Fruit fly (Drosophila melanogaster) whole organism, embryonic: Measurements from ENCODE around the gene CG43318.

Source experiments
- Aef1 ChIP-seq: fragments of 200-800 bp; sonication (Bioruptor generic); IDR thresholded peaks from 3 replicates; pipeline ENCODE4 v1.3.6; 2022; ENCODE audit warnings: missing biosample characterization, missing genetic modification characterization
- CG10366 ChIP-seq: fragments of 200-800 bp; sonication (Bioruptor generic); IDR thresholded peaks from 2 replicates; pipeline ENCODE4 v1.3.6; 2022; ENCODE audit warnings: missing biosample characterization, missing genetic modification characterization
- CG11695 ChIP-seq: fragments of 200-800 bp; sonication (Bioruptor generic); IDR thresholded peaks from 3 replicates; pipeline ENCODE4 v1.3.6; 2022; ENCODE audit warnings: missing biosample characterization, missing genetic modification characterization
- CG13296 ChIP-seq: fragments of 200-800 bp; sonication (Bioruptor generic); optimal IDR thresholded peaks from 3 replicates; lab custom pipeline; 2018; ENCODE audit warnings: missing biosample characterization, mild to moderate bottlenecking, missing genetic modification characterization
- CG14965 ChIP-seq: fragments of 200-800 bp; sonication (Bioruptor generic); optimal IDR thresholded peaks from 2 replicates; lab custom pipeline; 2016; ENCODE audit warnings: missing biosample characterization, missing genetic modification characterization, borderline replicate concordance
- CG15479 ChIP-seq: fragments of 200-800 bp; sonication (Bioruptor generic); optimal IDR thresholded peaks from 3 replicates; lab custom pipeline; 2019; ENCODE audit warnings: missing biosample characterization, mild to moderate bottlenecking, missing genetic modification characterization, moderate library complexity
- CG1603 ChIP-seq: fragments of 200-800 bp; sonication (Bioruptor generic); optimal IDR thresholded peaks from 2 replicates; lab custom pipeline; 2019; ENCODE audit warnings: missing biosample characterization, mild to moderate bottlenecking, missing genetic modification characterization, moderate library complexity
- CG1647 ChIP-seq: fragments of 200-800 bp; sonication (Bioruptor generic); optimal IDR thresholded peaks from 3 replicates; lab custom pipeline; 2016; ENCODE audit warnings: missing biosample characterization, missing genetic modification characterization
- CG1832 ChIP-seq: fragments of 200-800 bp; sonication (Bioruptor generic); optimal IDR thresholded peaks from 2 replicates; lab custom pipeline; 2017; ENCODE audit warnings: missing biosample characterization, mild to moderate bottlenecking, missing genetic modification characterization, inconsistent platforms
- CG18476 ChIP-seq: fragments of 200-800 bp; sonication (Bioruptor generic); optimal IDR thresholded peaks from 2 replicates; lab custom pipeline; 2016; ENCODE audit warnings: missing biosample characterization, mild to moderate bottlenecking, missing genetic modification characterization
- CG33557 ChIP-seq: fragments of 200-800 bp; sonication (Bioruptor generic); optimal IDR thresholded peaks from 2 replicates; lab custom pipeline; 2019; ENCODE audit warnings: missing biosample characterization, mild to moderate bottlenecking, missing genetic modification characterization, moderate library complexity
- CG3407 ChIP-seq: fragments of 200-800 bp; sonication (Bioruptor generic); optimal IDR thresholded peaks from 2 replicates; lab custom pipeline; 2018; ENCODE audit warnings: missing biosample characterization, mild to moderate bottlenecking, missing genetic modification characterization
- CG3995 ChIP-seq: fragments of 200-800 bp; sonication (Bioruptor generic); optimal IDR thresholded peaks from 3 replicates; lab custom pipeline; 2016; ENCODE audit warnings: missing biosample characterization, missing genetic modification characterization
- CG4730 ChIP-seq: fragments of 200-800 bp; sonication (Bioruptor generic); IDR thresholded peaks from 2 replicates; pipeline ENCODE4 v1.3.6; 2022; ENCODE audit warnings: missing biosample characterization, missing genetic modification characterization
- CG5180 ChIP-seq: fragments of 200-800 bp; sonication (Bioruptor generic); optimal IDR thresholded peaks from 3 replicates; lab custom pipeline; 2017; ENCODE audit warnings: missing biosample characterization, missing genetic modification characterization, mild to moderate bottlenecking, moderate library complexity, missing genetic modification reagents
- CG5953 ChIP-seq: fragments of 200-800 bp; sonication (Bioruptor generic); IDR thresholded peaks from 2 replicates; pipeline ENCODE4 v1.3.6; 2022; ENCODE audit warnings: missing biosample characterization, missing genetic modification characterization
- CG6689 ChIP-seq: fragments of 200-800 bp; sonication (Bioruptor generic); IDR thresholded peaks from 2 replicates; pipeline ENCODE4 v1.3.6; 2022; ENCODE audit warnings: missing biosample characterization, missing genetic modification characterization
- CG8290 ChIP-seq, 3 experiments: fragments of 200-800 bp; sonication (Bioruptor generic); optimal IDR thresholded peaks; 2 replicates each; lab custom pipeline; 2016 to 2019; ENCODE audit warnings: missing biosample characterization in 3 of 3, missing genetic modification characterization in 3 of 3, mild to moderate bottlenecking in 2 of 3, moderate library complexity in 1 of 3
- CG8388 ChIP-seq: fragments of 200-800 bp; sonication (Bioruptor generic); optimal IDR thresholded peaks from 2 replicates; lab custom pipeline; 2019; ENCODE audit warnings: missing biosample characterization, mild to moderate bottlenecking, missing genetic modification characterization, moderate library complexity
- CG8478 ChIP-seq: fragments of >200 bp; optimal IDR thresholded peaks from 2 replicates; lab custom pipeline; 2018
- CG9876 ChIP-seq: fragments of 200-800 bp; sonication (Bioruptor generic); optimal IDR thresholded peaks from 2 replicates; lab custom pipeline; 2016; ENCODE audit warnings: missing biosample characterization, missing genetic modification characterization
- Hr3 ChIP-seq: fragments of 200-800 bp; sonication (Bioruptor generic); optimal IDR thresholded peaks from 3 replicates; lab custom pipeline; 2016; ENCODE audit warnings: missing biosample characterization, missing genetic modification characterization
- Hr51 ChIP-seq, 2 experiments: fragments of 200-800 bp; sonication (Bioruptor generic); optimal IDR thresholded peaks; 2 replicates in 1 of 2; 3 replicates in 1 of 2; lab custom pipeline; 2016 to 2018; ENCODE audit warnings: missing biosample characterization in 2 of 2, missing genetic modification characterization in 2 of 2, mild to moderate bottlenecking in 1 of 2, moderate library complexity in 1 of 2
- Jarid2 ChIP-seq: fragments of 200-800 bp; sonication (Bioruptor generic); optimal IDR thresholded peaks from 3 replicates; lab custom pipeline; 2017; ENCODE audit warnings: mild to moderate bottlenecking, missing biosample characterization, missing genetic modification reagents, missing genetic modification characterization
- Lhr ChIP-seq: fragments of 200-800 bp; sonication (Bioruptor generic); optimal IDR thresholded peaks from 3 replicates; lab custom pipeline; 2017; ENCODE audit warnings: mild to moderate bottlenecking, missing biosample characterization, missing genetic modification reagents, missing genetic modification characterization
- Mrtf ChIP-seq: fragments of 200-800 bp; sonication (Bioruptor generic); IDR thresholded peaks from 3 replicates; pipeline ENCODE4 v1.3.6; 2022; ENCODE audit warnings: missing biosample characterization, missing genetic modification characterization
- NC2β ChIP-seq: fragments of 200-800 bp; sonication (Bioruptor generic); optimal IDR thresholded peaks from 2 replicates; lab custom pipeline; 2016; ENCODE audit warnings: missing biosample characterization, missing genetic modification characterization
- Oaz ChIP-seq: fragments of 200-800 bp; sonication (Bioruptor generic); IDR thresholded peaks from 2 replicates; pipeline ENCODE4 v1.3.6; 2022; ENCODE audit warnings: missing biosample characterization, missing genetic modification characterization
- Optix ChIP-seq: fragments of 200-800 bp; sonication (Bioruptor generic); IDR thresholded peaks from 3 replicates; pipeline ENCODE4 v1.3.6; 2022; ENCODE audit warnings: missing biosample characterization, missing genetic modification characterization
- Rfx ChIP-seq: fragments of 200-800 bp; sonication (Bioruptor generic); IDR thresholded peaks from 2 replicates; pipeline ENCODE4 v1.3.6; 2022; ENCODE audit warnings: missing biosample characterization, missing genetic modification characterization
- Xbp1 ChIP-seq: fragments of 200-800 bp; sonication (Bioruptor generic); optimal IDR thresholded peaks from 3 replicates; lab custom pipeline; 2016; ENCODE audit warnings: missing biosample characterization, mild to moderate bottlenecking, missing genetic modification characterization
- danr ChIP-seq: fragments of 200-800 bp; sonication (Bioruptor generic); IDR thresholded peaks from 2 replicates; pipeline ENCODE4 v1.3.6; 2022; ENCODE audit warnings: missing biosample characterization, missing genetic modification characterization
- dpn ChIP-seq, 2 experiments: fragments of 200-800 bp; sonication (Bioruptor generic); optimal IDR thresholded peaks; 3 replicates each; lab custom pipeline; 2016; ENCODE audit warnings: missing biosample characterization in 2 of 2, missing genetic modification characterization in 2 of 2
- en ChIP-seq: fragments of 200-800 bp; sonication (Bioruptor generic); optimal IDR thresholded peaks from 2 replicates; lab custom pipeline; 2016; ENCODE audit warnings: missing biosample characterization, missing genetic modification characterization
- fd64A ChIP-seq: fragments of 200-800 bp; sonication (Bioruptor generic); optimal IDR thresholded peaks from 3 replicates; lab custom pipeline; 2018; ENCODE audit warnings: missing biosample characterization, mild to moderate bottlenecking, missing genetic modification characterization
- ftz-f1 ChIP-seq: fragments of 200-800 bp; sonication (Bioruptor generic); optimal IDR thresholded peaks from 2 replicates; lab custom pipeline; 2016; ENCODE audit warnings: missing biosample characterization, missing genetic modification characterization
- gcm2 ChIP-seq: fragments of 200-800 bp; sonication (Bioruptor generic); optimal IDR thresholded peaks from 2 replicates; lab custom pipeline; 2016; ENCODE audit warnings: missing biosample characterization, missing genetic modification characterization
- lmd ChIP-seq: fragments of 200-800 bp; sonication (Bioruptor generic); IDR thresholded peaks from 2 replicates; pipeline ENCODE4 v1.3.6; 2022; ENCODE audit warnings: missing biosample characterization, missing genetic modification characterization
- lola ChIP-seq, 3 experiments: fragments of >200 bp in 2 of 3; fragments of 200-800 bp in 1 of 3; sonication (Bioruptor generic) in 1 of 3; optimal IDR thresholded peaks; 2 replicates each; lab custom pipeline; 2017 to 2019; ENCODE audit warnings: missing biosample characterization in 3 of 3, missing genetic modification characterization in 3 of 3, mild to moderate bottlenecking in 1 of 3, moderate library complexity in 1 of 3
- mirr ChIP-seq: fragments of 200-800 bp; sonication (Bioruptor generic); optimal IDR thresholded peaks from 3 replicates; lab custom pipeline; 2018; ENCODE audit warnings: missing biosample characterization, mild to moderate bottlenecking, missing genetic modification characterization
- pb ChIP-seq: fragments of 200-800 bp; sonication (Bioruptor generic); optimal IDR thresholded peaks from 3 replicates; lab custom pipeline; 2016; ENCODE audit warnings: missing biosample characterization, missing genetic modification characterization
- pfk ChIP-seq: fragments of 200-800 bp; sonication (Bioruptor generic); optimal IDR thresholded peaks from 2 replicates; lab custom pipeline; 2018; ENCODE audit warnings: missing biosample characterization, mild to moderate bottlenecking, missing genetic modification characterization, moderate library complexity
- salm ChIP-seq: fragments of 200-800 bp; sonication (Bioruptor generic); optimal IDR thresholded peaks from 2 replicates; lab custom pipeline; 2018; ENCODE audit warnings: missing biosample characterization, mild to moderate bottlenecking, missing genetic modification characterization
- slbo ChIP-seq: fragments of 200-800 bp; sonication (Bioruptor generic); IDR thresholded peaks from 2 replicates; pipeline ENCODE4 v1.3.6; 2022; ENCODE audit warnings: missing biosample characterization, missing genetic modification characterization
- stwl ChIP-seq: fragments of 200-800 bp; sonication (Bioruptor generic); optimal IDR thresholded peaks from 3 replicates; lab custom pipeline; 2018; ENCODE audit warnings: missing biosample characterization, mild to moderate bottlenecking, missing genetic modification characterization, moderate library complexity
- tap ChIP-seq: fragments of 200-800 bp; optimal IDR thresholded peaks from 3 replicates; lab custom pipeline; 2019; ENCODE audit warnings: missing biosample characterization, mild to moderate bottlenecking, missing genetic modification characterization, moderate library complexity
- zen ChIP-seq: fragments of 200-800 bp; sonication (Bioruptor generic); optimal IDR thresholded peaks from 3 replicates; lab custom pipeline; 2018; ENCODE audit warnings: missing biosample characterization, mild to moderate bottlenecking, missing genetic modification characterization, moderate library complexity
- zfh1 ChIP-seq: fragments of 200-800 bp; sonication (Bioruptor generic); IDR thresholded peaks from 3 replicates; pipeline ENCODE4 v1.3.6; 2022; ENCODE audit warnings: missing biosample characterization, missing genetic modification characterization

CG43318 gene

DNA sequence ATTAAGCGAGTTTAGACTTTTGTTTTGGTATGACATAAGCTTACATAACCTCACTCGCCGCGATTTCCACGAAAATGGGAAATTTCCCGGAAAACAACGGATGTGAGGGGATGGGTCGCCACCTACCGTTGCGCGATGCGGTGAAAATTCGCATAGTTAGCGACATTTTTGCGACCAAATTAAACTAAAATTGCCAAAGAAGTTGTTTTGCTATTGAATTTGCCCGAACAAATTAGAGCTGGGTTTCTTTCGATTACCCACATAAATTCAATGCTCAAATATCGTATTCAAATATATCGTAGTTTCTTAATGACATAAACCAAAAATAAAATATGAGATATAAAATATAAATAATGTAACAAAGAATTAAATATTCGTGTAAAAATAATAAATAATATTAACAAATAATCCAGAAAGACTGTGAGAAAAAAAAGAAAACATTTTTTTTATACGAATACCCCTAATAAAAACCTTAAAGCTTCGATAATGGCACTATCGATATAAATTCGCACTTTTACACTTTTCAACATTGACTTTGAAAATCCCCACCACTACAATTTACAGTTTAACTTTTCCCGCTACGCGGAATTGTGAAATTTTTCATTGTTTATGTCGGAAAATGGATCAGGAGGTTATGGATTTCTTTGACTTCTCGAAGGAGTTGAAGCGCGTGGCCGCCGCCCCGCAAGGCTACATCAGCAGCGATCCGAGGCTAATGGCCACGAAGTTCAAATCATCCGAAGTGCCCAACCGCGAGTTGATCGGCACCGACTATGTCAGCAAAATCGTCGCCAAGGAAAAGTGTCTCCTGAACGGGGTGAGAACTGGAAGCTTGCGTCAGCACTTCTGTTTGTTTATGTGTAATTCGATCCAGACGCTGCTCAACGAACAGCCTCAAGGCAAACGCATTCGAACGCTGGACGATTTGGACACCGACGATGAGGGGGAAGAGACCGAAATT, 3.9 kb upstream of the CG43318 start, which contains the start of the genes ND-23 and spn-E (continued):
- TF ChIP-seq Rfx (GFP tag; lab: Robert Waterston, UW) (peak; percentile 62; the same call in 1 of the 2 replicates), CG15479 (GFP tag; lab: Kevin White, UChicago) (no peak), NC2β (no peak), CG1832 (no peak), CG8388 (GFP tag; lab: Kevin White, UChicago) (peak; percentile 45), CG18476 (GFP tag; lab: Kevin White, UChicago) (no peak), salm (tag; lab: Kevin White, UChicago) (no peak), Jarid2 (GFP tag; lab: Kevin White, UChicago) (no peak), zfh1 (GFP tag; lab: Robert Waterston, UW) (no peak; the same call in 2 of the 3 replicates), CG3995 (GFP tag; lab: Kevin White, UChicago) (no peak), CG11695 (0 out of 3 replicates have a peak, but pooled peaks have one; percentile 56), ftz-f1 (no peak), CG10366 (GFP tag; lab: Robert Waterston, UW) (peak; percentile 35; the same call in 1 of the 2 replicates), pfk (GFP tag; lab: Kevin White, UChicago) (no peak), CG3407 (no peak), pb (GFP tag; lab: Kevin White, UChicago) (no peak), CG33557 (peak; percentile 49), CG8290 (GFP tag; optimal IDR thresholded peaks at IDR 0.05; lab: Kevin White, UChicago) (no peak), CG8290 (tag; optimal IDR thresholded peaks at IDR 0.05; lab: Kevin White, UChicago) (no peak), CG6689 (GFP tag; lab: Robert Waterston, UW) (peak; percentile 57; the same call in 1 of the 2 replicates), CG1647 (GFP tag; lab: Kevin White, UChicago) (no peak), zen (tag; lab: Kevin White, UChicago) (peak; percentile 69), Aef1 (GFP tag; lab: Robert Waterston, UW) (peak; percentile 18; the same call in 1 of the 3 replicates), tap (tag; lab: Kevin White, UChicago) (no peak), Oaz (GFP tag; lab: Robert Waterston, UW) (no peak), CG1603 (no peak), lola (GFP tag; optimal IDR thresholded peaks at IDR 0.05; lab: Kevin White, UChicago) (peak in 1 of 3 experiments; percentile 55), Mrtf (GFP tag; lab: Robert Waterston, UW) (no peak), Hr51 (GFP tag; optimal IDR thresholded peaks at IDR 0.05; lab: Kevin White, UChicago) (no peak), Xbp1 (peak; percentile 45), mirr (GFP tag; lab: Kevin White, UChicago) (no peak), lmd (GFP tag; lab: Robert Waterston, UW) (peak; percentile 22; the same call in 1 of the 2 replicates), stwl (tag; lab: Kevin White, UChicago) (peak; percentile 79), en (GFP tag; lab: Kevin White, UChicago) (no peak), CG9876 (GFP tag; lab: Kevin White, UChicago) (no peak), Lhr (GFP tag; lab: Kevin White, UChicago) (no peak), fd64A (GFP tag; lab: Kevin White, UChicago) (no peak), danr (GFP tag; lab: Robert Waterston, UW) (no peak), CG8478 (lab: Kevin White, UChicago) (no peak), Optix (GFP tag; lab: Robert Waterston, UW) (no peak), CG13296 (GFP tag; lab: Kevin White, UChicago) (peak; percentile 21), CG4730 (no peak), CG14965 (GFP tag; lab: Kevin White, UChicago) (no peak), gcm2 (GFP tag; lab: Kevin White, UChicago) (no peak), Hr3 (peak; percentile 55), dpn (GFP tag; optimal IDR thresholded peaks at IDR 0.05; lab: Kevin White, UChicago) (peak in 1 of 2 experiments; percentile 60), CG5953 (GFP tag; lab: Robert Waterston, UW) (peak; percentile 14; the same call in 1 of the 2 replicates), slbo (GFP tag; lab: Robert Waterston, UW) (peak; percentile 68), CG5180 (no peak)
